Worm (Caenorhabditis elegans) whole organism, L1 larva: Measurements from ENCODE around the gene bmy-1.

Experiments used
- C16A3.4 ChIP-seq: fragments of 150-350 bp; optimal IDR thresholded peaks from 2 replicates; lab custom pipeline; 2014; ENCODE audit warnings: missing biosample characterization, missing genetic modification characterization
- F16B12.6 ChIP-seq: fragments of 150-350 bp; optimal IDR thresholded peaks from 2 replicates; lab custom pipeline; 2014; ENCODE audit warnings: missing biosample characterization, missing genetic modification characterization
- aha-1 ChIP-seq: fragments of 150-350 bp; optimal IDR thresholded peaks from 2 replicates; lab custom pipeline; 2014; ENCODE audit warnings: missing biosample characterization, missing genetic modification characterization
- alr-1 ChIP-seq: fragments of 200-800 bp; sonication (Bioruptor generic); optimal IDR thresholded peaks from 2 replicates; lab custom pipeline; 2018; ENCODE audit warnings: borderline replicate concordance, mild to moderate bottlenecking, missing genetic modification characterization, missing compliant biosample characterization
- ama-1 ChIP-seq: fragments of 150-350 bp; optimal IDR thresholded peaks from 2 replicates; lab custom pipeline; 2014
- ceh-63 ChIP-seq: fragments of 200-800 bp; sonication (Bioruptor generic); optimal IDR thresholded peaks from 2 replicates; lab custom pipeline; 2018; ENCODE audit warnings: mild to moderate bottlenecking, missing genetic modification characterization, missing compliant biosample characterization
- ceh-8 ChIP-seq: fragments of 200-800 bp; sonication (Bioruptor generic); optimal IDR thresholded peaks from 2 replicates; lab custom pipeline; 2018; ENCODE audit warnings: mild to moderate bottlenecking, missing genetic modification characterization, moderate library complexity, missing compliant biosample characterization
- ceh-82 ChIP-seq, 3 experiments: fragments of 150-350 bp in 1 of 3; sonication (generic microtip) in 2 of 3; optimal IDR thresholded peaks; 2 replicates each; lab custom pipeline; 2014 to 2017; ENCODE audit warnings: missing biosample characterization in 3 of 3, missing genetic modification characterization in 3 of 3
- ceh-88 ChIP-seq: fragments of 200-800 bp; sonication (Bioruptor generic); IDR thresholded peaks from 2 replicates; pipeline ENCODE4 v1.3.6; 2022; ENCODE audit warnings: missing genetic modification characterization, missing compliant biosample characterization
- ces-1 ChIP-seq: fragments of 150-350 bp; optimal IDR thresholded peaks from 2 replicates; lab custom pipeline; 2014; ENCODE audit warnings: missing biosample characterization, missing genetic modification reagents, missing genetic modification characterization
- dpl-1 ChIP-seq, 3 experiments: fragments of 150-350 bp in 2 of 3; sonication (generic microtip) in 1 of 3; optimal IDR thresholded peaks; 2 replicates each; lab custom pipeline; 2014 to 2017; ENCODE audit warnings: missing biosample characterization in 3 of 3, missing genetic modification characterization in 3 of 3, missing genetic modification reagents in 3 of 3
- efl-3 ChIP-seq: fragments of 200-800 bp; sonication (Bioruptor generic); optimal IDR thresholded peaks from 2 replicates; lab custom pipeline; 2018; ENCODE audit warnings: mild to moderate bottlenecking, missing genetic modification characterization, missing compliant biosample characterization
- egl-27 ChIP-seq, 2 experiments: fragments of 150-350 bp in 1 of 2; sonication (generic microtip); optimal IDR thresholded peaks; 3 replicates each; lab custom pipeline; 2017 to 2018; ENCODE audit warnings: missing biosample characterization in 2 of 2, missing genetic modification characterization in 2 of 2, missing genetic modification reagents in 2 of 2
- elt-3 ChIP-seq, 6 experiments: fragments of 150-350 bp in 1 of 6; sonication (generic microtip); optimal IDR thresholded peaks; 2 replicates each; lab custom pipeline; 2017 to 2018; ENCODE audit warnings: missing biosample characterization in 6 of 6, missing genetic modification characterization in 6 of 6, inconsistent platforms in 1 of 6
- fkh-10 ChIP-seq: sonication (generic microtip); optimal IDR thresholded peaks from 2 replicates; lab custom pipeline; 2017; ENCODE audit warnings: missing biosample characterization, missing genetic modification reagents, missing genetic modification characterization
- fkh-8 ChIP-seq: sonication (generic microtip); optimal IDR thresholded peaks from 2 replicates; lab custom pipeline; 2016; ENCODE audit warnings: mild to moderate bottlenecking, missing genetic modification characterization, missing compliant biosample characterization
- fos-1 ChIP-seq: fragments of 150-350 bp; optimal IDR thresholded peaks from 2 replicates; lab custom pipeline; 2014; ENCODE audit warnings: missing biosample characterization, missing genetic modification characterization
- lin-14 ChIP-seq: fragments of 200-800 bp; sonication (Bioruptor generic); optimal IDR thresholded peaks from 2 replicates; lab custom pipeline; 2018; ENCODE audit warnings: mild to moderate bottlenecking, missing genetic modification characterization, moderate library complexity, missing compliant biosample characterization
- lin-15B ChIP-seq: fragments of 150-350 bp; sonication (generic microtip); optimal IDR thresholded peaks from 3 replicates; lab custom pipeline; 2014; ENCODE audit warnings: missing biosample characterization, missing genetic modification characterization
- lin-35 ChIP-seq, 2 experiments: fragments of 150-350 bp; optimal IDR thresholded peaks; 2 replicates each; lab custom pipeline; 2014; ENCODE audit warnings: missing biosample characterization in 2 of 2, missing genetic modification characterization in 2 of 2, missing genetic modification reagents in 2 of 2
- mef-2 ChIP-seq: fragments of 150-350 bp; optimal IDR thresholded peaks from 2 replicates; lab custom pipeline; 2014; ENCODE audit warnings: missing biosample characterization, missing genetic modification characterization
- mep-1 ChIP-seq: fragments of 150-350 bp; optimal IDR thresholded peaks from 2 replicates; lab custom pipeline; 2014; ENCODE audit warnings: missing biosample characterization, missing genetic modification characterization
- nhr-11 ChIP-seq: fragments of 150-350 bp; optimal IDR thresholded peaks from 2 replicates; lab custom pipeline; 2014; ENCODE audit warnings: missing biosample characterization, missing genetic modification characterization
- nhr-19 ChIP-seq: fragments of 200-800 bp; sonication (Bioruptor generic); conservative IDR thresholded peaks from 2 replicates; pipeline ENCODE4 v1.3.6; 2022; ENCODE audit warnings: missing genetic modification characterization, missing compliant biosample characterization
- nhr-28 ChIP-seq: fragments of 150-350 bp; optimal IDR thresholded peaks from 2 replicates; lab custom pipeline; 2014; ENCODE audit warnings: missing biosample characterization, missing genetic modification characterization
- nhr-71 ChIP-seq: sonication (generic microtip); optimal IDR thresholded peaks from 2 replicates; lab custom pipeline; 2016; ENCODE audit warnings: mild to moderate bottlenecking, missing genetic modification characterization, moderate library complexity, missing compliant biosample characterization
- nhr-76 ChIP-seq: sonication (generic microtip); optimal IDR thresholded peaks from 2 replicates; lab custom pipeline; 2017; ENCODE audit warnings: missing biosample characterization, missing genetic modification characterization
- nhr-85 ChIP-seq: sonication (generic microtip); peaks from one replicate; lab custom pipeline; 2016; ENCODE audit warnings: missing genetic modification characterization, inconsistent platforms, missing compliant biosample characterization
- pax-3 ChIP-seq: fragments of 200-800 bp; sonication (Bioruptor generic); optimal IDR thresholded peaks from 2 replicates; lab custom pipeline; 2018; ENCODE audit warnings: mild to moderate bottlenecking, missing genetic modification characterization, moderate library complexity, missing compliant biosample characterization
- pqm-1 ChIP-seq: sonication (generic microtip); optimal IDR thresholded peaks from 3 replicates; lab custom pipeline; 2017; ENCODE audit warnings: missing biosample characterization, missing genetic modification characterization
- rnt-1 ChIP-seq: sonication (generic microtip); optimal IDR thresholded peaks from 2 replicates; lab custom pipeline; 2016; ENCODE audit warnings: mild to moderate bottlenecking, missing genetic modification characterization, moderate library complexity, missing compliant biosample characterization
- skn-1 ChIP-seq: fragments of 150-350 bp; optimal IDR thresholded peaks from 2 replicates; lab custom pipeline; 2014; ENCODE audit warnings: missing biosample characterization, missing genetic modification characterization
- sptf-1 ChIP-seq: fragments of 150-350 bp; optimal IDR thresholded peaks from 2 replicates; lab custom pipeline; 2014; ENCODE audit warnings: missing biosample characterization, missing genetic modification characterization
- sup-37 ChIP-seq: fragments of 200-800 bp; sonication (Bioruptor generic); optimal IDR thresholded peaks from 2 replicates; lab custom pipeline; 2018; ENCODE audit warnings: mild to moderate bottlenecking, missing genetic modification characterization, missing compliant biosample characterization
- swsn-7 ChIP-seq: sonication (generic microtip); optimal IDR thresholded peaks from 2 replicates; lab custom pipeline; 2016; ENCODE audit warnings: missing genetic modification characterization, missing compliant biosample characterization
- tbx-2 ChIP-seq: sonication (generic microtip); optimal IDR thresholded peaks from 2 replicates; lab custom pipeline; 2016; ENCODE audit warnings: missing genetic modification characterization, missing compliant biosample characterization
- tlp-1 ChIP-seq: fragments of 150-350 bp; optimal IDR thresholded peaks from 2 replicates; lab custom pipeline; 2014; ENCODE audit warnings: missing biosample characterization, missing genetic modification characterization
- unc-130 ChIP-seq: fragments of 150-350 bp; optimal IDR thresholded peaks from 2 replicates; lab custom pipeline; 2017; ENCODE audit warnings: missing biosample characterization, missing genetic modification characterization, inconsistent platforms
- unc-62 ChIP-seq: fragments of 150-350 bp; optimal IDR thresholded peaks from 2 replicates; lab custom pipeline; 2014; ENCODE audit warnings: missing biosample characterization, missing genetic modification reagents, missing genetic modification characterization
- unc-86 ChIP-seq: sonication (generic microtip); optimal IDR thresholded peaks from 2 replicates; lab custom pipeline; 2016; ENCODE audit warnings: missing genetic modification characterization, missing compliant biosample characterization
- unc-98 ChIP-seq: fragments of 200-800 bp; sonication (Bioruptor generic); IDR thresholded peaks from 2 replicates; pipeline ENCODE4 v1.3.6; 2022; ENCODE audit warnings: missing genetic modification characterization, missing compliant biosample characterization
- vab-15 ChIP-seq: sonication (generic microtip); optimal IDR thresholded peaks from 2 replicates; lab custom pipeline; 2017; ENCODE audit warnings: missing genotype, mild to moderate bottlenecking, missing genetic modification characterization, missing compliant biosample characterization
- xbp-1 ChIP-seq: sonication (generic microtip); optimal IDR thresholded peaks from 2 replicates; lab custom pipeline; 2016; ENCODE audit warnings: missing genetic modification characterization, missing compliant biosample characterization
- ztf-11 ChIP-seq, 2 experiments: sonication (generic microtip); optimal IDR thresholded peaks; 2 replicates each; lab custom pipeline; 2016 to 2017; ENCODE audit warnings: missing genetic modification characterization in 2 of 2, missing biosample characterization in 1 of 2, missing compliant biosample characterization in 1 of 2

The bmy-1 gene

ce11 chrII:5364516-5364915 lies 6.0 kb downstream of the bmy-1 start:
- no peak for TF ChIP-seq ama-1 (lab: Kevin White, UChicago)
- no peak for TF ChIP-seq fkh-10
- TF ChIP-seq mef-2 (tag; lab: Kevin White, UChicago), result no peak
- no peak for TF ChIP-seq egl-27 (tag; optimal IDR thresholded peaks at IDR 0.05; lab: Kevin White, UChicago)
- TF ChIP-seq mep-1, result no peak

- peak; percentile 9 for TF ChIP-seq lin-14 (GFP tag; lab: Kevin White, UChicago)
- TF ChIP-seq ceh-63 (GFP tag; lab: Kevin White, UChicago), result no peak
- TF ChIP-seq, all 84 proteins: peak for 1
These were observed 7.2 kb downstream of the bmy-1 start, which contains the start of gene F09E5.16 for ce11 chrII:5365645-5366044. Gene F09E5.16, minus strand, starts transcription at chrII:5365745.

DNA sequence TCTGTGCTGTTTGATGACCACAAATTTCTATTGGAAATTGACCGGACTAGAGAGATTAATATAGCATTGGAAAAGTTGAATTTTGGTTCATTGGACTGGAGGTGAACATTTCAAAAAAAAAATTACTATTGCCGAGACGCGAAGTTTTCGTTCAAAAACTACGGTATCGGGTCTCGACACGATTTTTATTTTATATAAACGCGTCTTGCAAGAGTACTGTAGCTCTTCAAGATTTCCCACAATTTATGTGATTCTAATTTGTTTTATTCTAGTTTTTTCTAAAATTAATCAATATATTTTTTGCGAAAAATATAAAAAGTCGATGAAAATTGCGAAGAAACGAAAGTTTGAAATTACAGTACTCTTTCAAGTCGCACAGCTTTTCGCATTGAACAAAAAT lies 12.1 kb downstream of the bmy-1 start, which contains the start of gene F09E5.12:
F09E5.12 (minus strand) TSS at position 101 of the 400 bp plus-strand sequence.
- TF ChIP-seq lin-15B (no peak), swsn-7 (tag; lab: Kevin White, UChicago) (no peak), nhr-71 (tag; lab: Kevin White, UChicago) (no peak), ceh-8 (GFP tag; lab: Kevin White, UChicago) (no peak), F16B12.6 (no peak), elt-3 (tag; optimal IDR thresholded peaks at IDR 0.05; lab: Kevin White, UChicago) (no peak), nhr-11 (tag; lab: Kevin White, UChicago) (no peak), ceh-63 (GFP tag; lab: Kevin White, UChicago) (no peak), fkh-8 (tag; lab: Kevin White, UChicago) (no peak), unc-86 (tag; lab: Kevin White, UChicago) (no peak), rnt-1 (tag; lab: Kevin White, UChicago) (no peak), fos-1 (tag; lab: Kevin White, UChicago) (no peak), ces-1 (GFP tag; lab: Kevin White, UChicago) (no peak), aha-1 (tag; lab: Kevin White, UChicago) (no peak), nhr-85 (no peak), fkh-10 (no peak), pqm-1 (no peak), C16A3.4 (tag; lab: Kevin White, UChicago) (no peak), lin-35 (GFP tag; optimal IDR thresholded peaks at IDR 0.05; lab: Kevin White, UChicago) (no peak), dpl-1 (GFP tag; optimal IDR thresholded peaks at IDR 0.05; lab: Kevin White, UChicago) (no peak)

DNA sequence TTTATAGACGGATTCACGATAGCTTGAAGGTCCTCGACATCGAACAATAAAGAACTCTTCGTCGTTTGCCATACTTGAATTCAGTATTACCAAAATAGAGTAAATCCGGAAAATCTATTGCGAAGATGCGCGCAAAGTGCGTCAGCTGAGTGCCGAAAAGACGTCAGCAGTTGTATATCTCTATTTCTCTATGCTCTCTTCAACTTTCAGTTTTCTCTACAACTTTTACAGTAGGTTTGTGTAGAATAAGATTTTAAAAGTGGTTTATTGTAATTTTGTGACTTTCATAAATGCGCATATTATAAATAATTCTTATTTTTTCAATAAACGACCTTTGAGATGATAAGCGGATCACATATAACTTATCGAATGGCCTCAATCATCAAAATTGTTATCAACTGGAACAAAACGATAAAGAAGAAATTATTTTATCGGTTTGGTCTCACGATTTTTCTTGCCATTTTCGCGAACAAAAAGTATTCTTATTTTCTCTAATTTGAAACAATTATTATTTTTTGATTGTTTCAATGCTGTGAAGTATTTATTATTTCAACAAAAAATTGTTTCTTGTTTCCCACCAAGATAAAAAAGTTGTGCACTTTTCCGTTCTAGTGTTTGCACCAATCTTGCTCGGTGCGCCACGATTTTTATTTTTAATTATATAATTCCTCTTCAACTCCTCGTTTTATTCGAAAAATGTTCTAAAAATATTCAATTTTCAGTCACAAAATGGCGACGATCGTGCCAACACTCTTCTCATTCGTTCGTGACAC lies 15.0 kb downstream of the bmy-1 start, which contains the start of the genes agt-2 and F09E5.3:
agt-2 (minus strand) TSS at position 553 of the 773 bp plus-strand sequence.
F09E5.3 (plus strand) TSS at position 723 of the 773 bp plus-strand sequence.
- peak; percentile 95 for TF ChIP-seq C16A3.4 (tag; lab: Kevin White, UChicago)
- TF ChIP-seq tbx-2 (tag; lab: Kevin White, UChicago), result peak; percentile 94
- TF ChIP-seq sup-37 (GFP tag; lab: Kevin White, UChicago), result peak; percentile 79
- TF ChIP-seq vab-15, result peak; percentile 25
- no peak for TF ChIP-seq nhr-76 (tag; lab: Kevin White, UChicago)
- TF ChIP-seq lin-15B, result peak; percentile 82
- TF ChIP-seq nhr-11 (tag; lab: Kevin White, UChicago), result peak; percentile 81
- TF ChIP-seq skn-1 (tag; lab: Kevin White, UChicago), result peak; percentile 94
- peak in 1 of 2 experiments; percentile 81 for TF ChIP-seq ztf-11 (tag; optimal IDR thresholded peaks at IDR 0.05; lab: Kevin White, UChicago)
- TF ChIP-seq lin-35 (GFP tag; optimal IDR thresholded peaks at IDR 0.05; lab: Kevin White, UChicago), result peak; percentile 93
- TF ChIP-seq ceh-88 (GFP tag; lab: Robert Waterston, UW), result peak; percentile 78
- TF ChIP-seq pax-3 (tag; lab: Kevin White, UChicago), result peak; percentile 83
- TF ChIP-seq efl-3 (GFP tag; lab: Kevin White, UChicago), result peak; percentile 21
- TF ChIP-seq xbp-1, result peak; percentile 95
- TF ChIP-seq lin-14 (GFP tag; lab: Kevin White, UChicago), result peak; percentile 96
- TF ChIP-seq unc-130, result peak; percentile 95
- no peak for TF ChIP-seq sptf-1
- peak; percentile 93 for TF ChIP-seq unc-86 (tag; lab: Kevin White, UChicago)
- peak; percentile 89 for TF ChIP-seq fos-1 (tag; lab: Kevin White, UChicago)
- peak; percentile 93 for TF ChIP-seq nhr-19 (GFP tag; lab: Robert Waterston, UW)
- TF ChIP-seq ceh-82 (tag; optimal IDR thresholded peaks at IDR 0.05; lab: Kevin White, UChicago), result peak; percentile 92 to 95 (median 93)
- TF ChIP-seq unc-98 (GFP tag; lab: Robert Waterston, UW), result no peak
- TF ChIP-seq unc-62 (GFP tag; lab: Kevin White, UChicago), result no peak
- peak; percentile 97 for TF ChIP-seq nhr-71 (tag; lab: Kevin White, UChicago)
- peak; percentile 1 to 14 for TF ChIP-seq egl-27 (tag; optimal IDR thresholded peaks at IDR 0.05; lab: Kevin White, UChicago)
- no peak for TF ChIP-seq alr-1 (tag; lab: Kevin White, UChicago)
- peak; percentile 96 for TF ChIP-seq rnt-1 (tag; lab: Kevin White, UChicago)
- TF ChIP-seq tlp-1 (tag; lab: Kevin White, UChicago), result no peak
- no peak for TF ChIP-seq nhr-28 (tag; lab: Kevin White, UChicago)
- TF ChIP-seq fkh-8 (tag; lab: Kevin White, UChicago), result peak; percentile 92
- TF ChIP-seq ceh-63 (GFP tag; lab: Kevin White, UChicago), result no peak
